Worm (Caenorhabditis elegans) whole organism, L1 larva: ENCODE measurements around the gene C01C10.2.

Experiments
- C16A3.4 ChIP-seq: fragments of 150-350 bp; optimal IDR thresholded peaks from 2 replicates; lab custom pipeline; 2014; ENCODE audit warnings: missing biosample characterization, missing genetic modification characterization
- F16B12.6 ChIP-seq: fragments of 150-350 bp; optimal IDR thresholded peaks from 2 replicates; lab custom pipeline; 2014; ENCODE audit warnings: missing biosample characterization, missing genetic modification characterization
- aly-2 ChIP-seq: fragments of 150-350 bp; optimal IDR thresholded peaks from 2 replicates; lab custom pipeline; 2014; ENCODE audit warnings: missing biosample characterization, missing genetic modification characterization
- ceh-63 ChIP-seq: fragments of 200-800 bp; sonication (Bioruptor generic); optimal IDR thresholded peaks from 2 replicates; lab custom pipeline; 2018; ENCODE audit warnings: mild to moderate bottlenecking, missing genetic modification characterization, missing compliant biosample characterization
- ceh-90 ChIP-seq: sonication (generic microtip); optimal IDR thresholded peaks from 2 replicates; lab custom pipeline; 2016; ENCODE audit warnings: missing genetic modification characterization, missing compliant biosample characterization
- ces-1 ChIP-seq: fragments of 150-350 bp; optimal IDR thresholded peaks from 2 replicates; lab custom pipeline; 2014; ENCODE audit warnings: missing biosample characterization, missing genetic modification reagents, missing genetic modification characterization
- dpl-1 ChIP-seq, 3 experiments: fragments of 150-350 bp in 2 of 3; sonication (generic microtip) in 1 of 3; optimal IDR thresholded peaks; 2 replicates each; lab custom pipeline; 2014 to 2017; ENCODE audit warnings: missing biosample characterization in 3 of 3, missing genetic modification characterization in 3 of 3, missing genetic modification reagents in 3 of 3
- egl-27 ChIP-seq, 2 experiments: fragments of 150-350 bp in 1 of 2; sonication (generic microtip); optimal IDR thresholded peaks; 3 replicates each; lab custom pipeline; 2017 to 2018; ENCODE audit warnings: missing biosample characterization in 2 of 2, missing genetic modification characterization in 2 of 2, missing genetic modification reagents in 2 of 2
- elt-2 ChIP-seq: sonication (generic microtip); optimal IDR thresholded peaks from 2 replicates; lab custom pipeline; 2016; ENCODE audit warnings: missing genetic modification characterization, mild to moderate bottlenecking, inconsistent platforms, missing compliant biosample characterization, missing genetic modification reagents
- elt-3 ChIP-seq, 6 experiments: fragments of 150-350 bp in 1 of 6; sonication (generic microtip); optimal IDR thresholded peaks; 2 replicates each; lab custom pipeline; 2017 to 2018; ENCODE audit warnings: missing biosample characterization in 6 of 6, missing genetic modification characterization in 6 of 6, inconsistent platforms in 1 of 6
- ets-5 ChIP-seq: fragments of 200-800 bp; sonication (Bioruptor generic); IDR thresholded peaks from 2 replicates; pipeline ENCODE4 v1.3.6; 2022; ENCODE audit warnings: missing genetic modification characterization, missing compliant biosample characterization
- fkh-4 ChIP-seq: sonication (generic microtip); optimal IDR thresholded peaks from 2 replicates; lab custom pipeline; 2016; ENCODE audit warnings: missing compliant biosample characterization, missing genetic modification characterization, borderline replicate concordance
- grh-1 ChIP-seq: fragments of 200-800 bp; sonication (Bioruptor generic); IDR thresholded peaks from 2 replicates; pipeline ENCODE4 v1.3.6; 2022; ENCODE audit warnings: missing genetic modification reagents, missing genetic modification characterization, missing compliant biosample characterization
- hlh-4 ChIP-seq: sonication (generic microtip); optimal IDR thresholded peaks from 2 replicates; lab custom pipeline; 2016; ENCODE audit warnings: mild to moderate bottlenecking, missing genetic modification characterization, missing compliant biosample characterization
- hpl-2 ChIP-seq: fragments of 150-350 bp; optimal IDR thresholded peaks from 2 replicates; lab custom pipeline; 2014; ENCODE audit warnings: missing biosample characterization, missing genetic modification reagents, missing genetic modification characterization
- irx-1 ChIP-seq: sonication (generic microtip); optimal IDR thresholded peaks from 2 replicates; lab custom pipeline; 2016; ENCODE audit warnings: missing genetic modification characterization, missing compliant biosample characterization
- lin-14 ChIP-seq: fragments of 200-800 bp; sonication (Bioruptor generic); optimal IDR thresholded peaks from 2 replicates; lab custom pipeline; 2018; ENCODE audit warnings: mild to moderate bottlenecking, missing genetic modification characterization, moderate library complexity, missing compliant biosample characterization
- lin-15B ChIP-seq: fragments of 150-350 bp; sonication (generic microtip); optimal IDR thresholded peaks from 3 replicates; lab custom pipeline; 2014; ENCODE audit warnings: missing biosample characterization, missing genetic modification characterization
- lin-35 ChIP-seq, 2 experiments: fragments of 150-350 bp; optimal IDR thresholded peaks; 2 replicates each; lab custom pipeline; 2014; ENCODE audit warnings: missing biosample characterization in 2 of 2, missing genetic modification characterization in 2 of 2, missing genetic modification reagents in 2 of 2
- lin-39 ChIP-seq: fragments of 150-350 bp; optimal IDR thresholded peaks from 2 replicates; lab custom pipeline; 2014; ENCODE audit warnings: missing biosample characterization, missing genetic modification reagents, missing genetic modification characterization
- mef-2 ChIP-seq: fragments of 150-350 bp; optimal IDR thresholded peaks from 2 replicates; lab custom pipeline; 2014; ENCODE audit warnings: missing biosample characterization, missing genetic modification characterization
- mep-1 ChIP-seq: fragments of 150-350 bp; optimal IDR thresholded peaks from 2 replicates; lab custom pipeline; 2014; ENCODE audit warnings: missing biosample characterization, missing genetic modification characterization
- nhr-11 ChIP-seq: fragments of 150-350 bp; optimal IDR thresholded peaks from 2 replicates; lab custom pipeline; 2014; ENCODE audit warnings: missing biosample characterization, missing genetic modification characterization
- nhr-12 ChIP-seq: sonication (generic microtip); optimal IDR thresholded peaks from 2 replicates; lab custom pipeline; 2017; ENCODE audit warnings: missing biosample characterization, missing genetic modification characterization
- nhr-19 ChIP-seq: fragments of 200-800 bp; sonication (Bioruptor generic); conservative IDR thresholded peaks from 2 replicates; pipeline ENCODE4 v1.3.6; 2022; ENCODE audit warnings: missing genetic modification characterization, missing compliant biosample characterization
- nhr-28 ChIP-seq: fragments of 150-350 bp; optimal IDR thresholded peaks from 2 replicates; lab custom pipeline; 2014; ENCODE audit warnings: missing biosample characterization, missing genetic modification characterization
- nhr-47 ChIP-seq: sonication (generic microtip); optimal IDR thresholded peaks from 2 replicates; lab custom pipeline; 2016; ENCODE audit warnings: mild to moderate bottlenecking, missing genetic modification characterization, moderate library complexity, missing compliant biosample characterization
- nhr-71 ChIP-seq: sonication (generic microtip); optimal IDR thresholded peaks from 2 replicates; lab custom pipeline; 2016; ENCODE audit warnings: mild to moderate bottlenecking, missing genetic modification characterization, moderate library complexity, missing compliant biosample characterization
- nhr-85 ChIP-seq: sonication (generic microtip); peaks from one replicate; lab custom pipeline; 2016; ENCODE audit warnings: missing genetic modification characterization, inconsistent platforms, missing compliant biosample characterization
- pqm-1 ChIP-seq: sonication (generic microtip); optimal IDR thresholded peaks from 3 replicates; lab custom pipeline; 2017; ENCODE audit warnings: missing biosample characterization, missing genetic modification characterization
- skn-1 ChIP-seq: fragments of 150-350 bp; optimal IDR thresholded peaks from 2 replicates; lab custom pipeline; 2014; ENCODE audit warnings: missing biosample characterization, missing genetic modification characterization
- sptf-1 ChIP-seq: fragments of 150-350 bp; optimal IDR thresholded peaks from 2 replicates; lab custom pipeline; 2014; ENCODE audit warnings: missing biosample characterization, missing genetic modification characterization
- sup-37 ChIP-seq: fragments of 200-800 bp; sonication (Bioruptor generic); optimal IDR thresholded peaks from 2 replicates; lab custom pipeline; 2018; ENCODE audit warnings: mild to moderate bottlenecking, missing genetic modification characterization, missing compliant biosample characterization
- swsn-7 ChIP-seq: sonication (generic microtip); optimal IDR thresholded peaks from 2 replicates; lab custom pipeline; 2016; ENCODE audit warnings: missing genetic modification characterization, missing compliant biosample characterization
- unc-130 ChIP-seq: fragments of 150-350 bp; optimal IDR thresholded peaks from 2 replicates; lab custom pipeline; 2017; ENCODE audit warnings: missing biosample characterization, missing genetic modification characterization, inconsistent platforms
- unc-86 ChIP-seq: sonication (generic microtip); optimal IDR thresholded peaks from 2 replicates; lab custom pipeline; 2016; ENCODE audit warnings: missing genetic modification characterization, missing compliant biosample characterization
- xbp-1 ChIP-seq: sonication (generic microtip); optimal IDR thresholded peaks from 2 replicates; lab custom pipeline; 2016; ENCODE audit warnings: missing genetic modification characterization, missing compliant biosample characterization
- zag-1 ChIP-seq: fragments of 150-350 bp; optimal IDR thresholded peaks from 2 replicates; lab custom pipeline; 2014; ENCODE audit warnings: missing biosample characterization, missing genetic modification characterization
- zip-4 ChIP-seq: fragments of 200-800 bp; sonication (Bioruptor generic); optimal IDR thresholded peaks from 2 replicates; lab custom pipeline; 2018; ENCODE audit warnings: mild to moderate bottlenecking, missing genetic modification characterization, moderate library complexity, missing compliant biosample characterization

Gene C01C10.2

DNA sequence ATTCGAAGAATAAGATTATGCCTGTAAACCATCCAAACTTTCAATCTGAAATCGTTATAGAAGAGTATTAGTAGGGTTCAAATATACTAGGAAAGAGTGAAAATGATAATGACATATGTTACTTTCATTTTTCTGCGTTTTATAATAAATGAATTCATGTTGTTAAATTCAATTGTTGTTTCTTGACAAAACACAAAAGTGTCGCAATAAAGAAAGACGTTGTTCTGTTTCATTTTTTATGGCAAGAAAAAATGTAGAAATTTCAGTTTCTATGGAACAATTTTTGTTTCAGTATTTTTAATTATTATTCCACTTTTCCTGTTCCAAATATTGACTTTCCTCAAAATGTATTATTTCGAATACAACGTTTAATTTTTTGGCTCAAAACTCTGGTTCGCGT, 37.1 kb downstream of the C01C10.2 start, which contains the start of gene C10A4.4:
Gene C10A4.4, plus strand, starts transcription at position 301 of the 400 bp plus-strand sequence.
- TF ChIP-seq zag-1 (tag; lab: Kevin White, UChicago), result no peak
- TF ChIP-seq sup-37 (GFP tag; lab: Kevin White, UChicago), result no peak
- TF ChIP-seq fkh-4 (tag; lab: Kevin White, UChicago), result no peak
- no peak for TF ChIP-seq lin-39
- TF ChIP-seq lin-35 (GFP tag; optimal IDR thresholded peaks at IDR 0.05; lab: Kevin White, UChicago), result no peak
- no peak for TF ChIP-seq C16A3.4 (tag; lab: Kevin White, UChicago)
- TF ChIP-seq mef-2 (tag; lab: Kevin White, UChicago), result no peak
- TF ChIP-seq F16B12.6 (tag; lab: Kevin White, UChicago), result no peak
- no peak for TF ChIP-seq grh-1
- no peak for TF ChIP-seq nhr-47 (tag; lab: Kevin White, UChicago)
- TF ChIP-seq swsn-7, result no peak
- no peak for TF ChIP-seq ets-5
- TF ChIP-seq skn-1, result no peak
- TF ChIP-seq xbp-1, result no peak
- no peak for TF ChIP-seq pqm-1 (tag; lab: Kevin White, UChicago)
- TF ChIP-seq lin-15B (tag; lab: Kevin White, UChicago), result no peak
- no peak for TF ChIP-seq nhr-85 (tag; lab: Kevin White, UChicago)
- TF ChIP-seq nhr-19, result no peak

DNA sequence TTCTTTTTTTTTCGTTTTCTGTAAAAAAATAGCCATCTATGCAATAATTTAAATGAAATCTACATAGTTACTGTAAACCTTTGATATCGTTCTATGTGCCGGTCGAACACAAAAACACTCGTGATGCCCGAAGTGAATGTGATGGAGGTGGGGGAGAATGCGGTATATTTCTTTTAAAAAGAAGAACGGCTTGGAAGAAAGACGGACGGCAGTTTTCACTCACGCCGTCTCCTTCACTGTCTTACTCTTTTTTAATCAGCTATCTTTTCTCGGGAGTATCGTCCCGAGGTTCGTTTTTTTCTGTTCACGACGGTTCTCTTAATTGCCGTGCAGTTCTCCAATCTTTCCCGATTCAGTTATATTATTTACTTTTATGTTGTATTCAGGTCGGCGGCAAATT, 39.3 kb downstream of the C01C10.2 start, which contains the start of gene C10A4.10:
Gene C10A4.10, plus strand, starts transcription at position 301 of the 400 bp plus-strand sequence.
- TF ChIP-seq ceh-63 (GFP tag; lab: Kevin White, UChicago), result no peak
- no peak for TF ChIP-seq nhr-71
- no peak for TF ChIP-seq lin-14
- no peak for TF ChIP-seq grh-1
- no peak for TF ChIP-seq egl-27 (tag; optimal IDR thresholded peaks at IDR 0.05; lab: Kevin White, UChicago)
- TF ChIP-seq mep-1 (tag; lab: Kevin White, UChicago), result no peak
- no peak for TF ChIP-seq aly-2 (tag; lab: Kevin White, UChicago)
- no peak for TF ChIP-seq ceh-90 (tag; lab: Kevin White, UChicago)
- no peak for TF ChIP-seq skn-1
- TF ChIP-seq sptf-1, result no peak
- TF ChIP-seq xbp-1, result no peak
- no peak for TF ChIP-seq sup-37 (GFP tag; lab: Kevin White, UChicago)
- no peak for TF ChIP-seq ces-1
- TF ChIP-seq lin-39, result no peak
- no peak for TF ChIP-seq pqm-1 (tag; lab: Kevin White, UChicago)
- TF ChIP-seq zip-4, result no peak
- TF ChIP-seq elt-3 (tag; optimal IDR thresholded peaks at IDR 0.05; lab: Kevin White, UChicago), result no peak
- TF ChIP-seq, all 84 proteins: peak for 0

DNA sequence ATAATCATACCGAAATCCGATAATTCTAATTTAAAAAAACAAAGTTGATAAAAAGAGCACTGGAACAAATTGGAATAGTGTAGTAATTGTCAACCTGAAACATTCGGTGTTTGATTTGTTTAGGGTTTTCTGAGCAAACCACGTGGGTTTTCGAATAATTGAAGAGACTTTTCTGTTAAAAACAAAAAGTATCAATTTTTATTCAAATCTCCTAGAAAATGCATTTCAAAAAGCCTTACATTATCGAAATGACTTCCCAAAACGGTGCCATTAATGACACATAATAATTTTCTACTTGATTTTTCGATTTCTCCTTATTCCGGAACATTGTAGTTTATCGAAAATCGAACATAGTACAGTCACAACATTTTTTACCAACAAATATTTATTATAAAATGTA, 40.0 kb downstream of the C01C10.2 start, which contains the start of gene C10A4.13:
Gene C10A4.13, minus strand, starts transcription at position 101 of the 400 bp plus-strand sequence.
- no peak for TF ChIP-seq elt-2
- no peak for TF ChIP-seq sptf-1
- no peak for TF ChIP-seq irx-1 (tag; lab: Kevin White, UChicago)
- no peak for TF ChIP-seq C16A3.4 (tag; lab: Kevin White, UChicago)
- no peak for TF ChIP-seq aly-2 (tag; lab: Kevin White, UChicago)
- TF ChIP-seq mef-2 (tag; lab: Kevin White, UChicago), result no peak
- no peak for TF ChIP-seq xbp-1
- TF ChIP-seq pqm-1 (tag; lab: Kevin White, UChicago), result no peak
- TF ChIP-seq nhr-11 (tag; lab: Kevin White, UChicago), result no peak
- TF ChIP-seq unc-130, result no peak
- TF ChIP-seq nhr-12 (tag; lab: Kevin White, UChicago), result no peak
- no peak for TF ChIP-seq unc-86
- TF ChIP-seq nhr-47 (tag; lab: Kevin White, UChicago), result no peak
- no peak for TF ChIP-seq hlh-4 (tag; lab: Kevin White, UChicago)
- no peak for TF ChIP-seq dpl-1 (GFP tag; optimal IDR thresholded peaks at IDR 0.05; lab: Kevin White, UChicago)
- TF ChIP-seq ceh-90 (tag; lab: Kevin White, UChicago), result no peak
- TF ChIP-seq ets-5, result no peak
- TF ChIP-seq nhr-28, result no peak
- TF ChIP-seq hpl-2 (GFP tag; lab: Kevin White, UChicago), result no peak
- no peak for TF ChIP-seq elt-3 (tag; optimal IDR thresholded peaks at IDR 0.05; lab: Kevin White, UChicago)
- TF ChIP-seq, all 84 proteins: peak for 0
